Fruit fly (Drosophila melanogaster) whole organism, prepupa: Measurements from ENCODE around the gene RpL10.

Experiments
- Blimp-1 ChIP-seq: fragments of 200-800 bp; sonication (Bioruptor generic); optimal IDR thresholded peaks from 3 replicates; lab custom pipeline; 2017; ENCODE audit warnings: missing biosample characterization, missing genetic modification characterization, mild to moderate bottlenecking, moderate library complexity, missing genetic modification reagents
- CG10631 ChIP-seq: fragments of 200-800 bp; sonication (Bioruptor generic); optimal IDR thresholded peaks from 2 replicates; lab custom pipeline; 2016; ENCODE audit warnings: missing biosample characterization, missing genetic modification characterization
- CG10669 ChIP-seq: fragments of 200-800 bp; sonication (Bioruptor generic); optimal IDR thresholded peaks from 3 replicates; lab custom pipeline; 2018; ENCODE audit warnings: missing biosample characterization, mild to moderate bottlenecking, missing genetic modification characterization, moderate library complexity
- CG11294 ChIP-seq: fragments of 200-800 bp; sonication (Bioruptor generic); IDR thresholded peaks from 2 replicates; pipeline ENCODE4 v1.3.6; 2022; ENCODE audit warnings: missing biosample characterization, missing genetic modification characterization
- CG11902 ChIP-seq: fragments of 200-800 bp; sonication (Bioruptor generic); optimal IDR thresholded peaks from 3 replicates; lab custom pipeline; 2016; ENCODE audit warnings: missing biosample characterization, missing genetic modification characterization
- CG1621 ChIP-seq: fragments of 200-800 bp; sonication (Bioruptor generic); optimal IDR thresholded peaks from 3 replicates; lab custom pipeline; 2018; ENCODE audit warnings: missing biosample characterization, mild to moderate bottlenecking, missing genetic modification characterization
- CG16779 ChIP-seq: fragments of 200-800 bp; sonication (Bioruptor generic); optimal IDR thresholded peaks from 3 replicates; lab custom pipeline; 2017; ENCODE audit warnings: missing biosample characterization, mild to moderate bottlenecking, missing genetic modification characterization
- CG3032 ChIP-seq: fragments of 200-800 bp; optimal IDR thresholded peaks from 2 replicates; lab custom pipeline; 2019; ENCODE audit warnings: missing biosample characterization, mild to moderate bottlenecking, missing genetic modification characterization, moderate library complexity
- CG31627 ChIP-seq: fragments of 200-800 bp; sonication (Bioruptor generic); optimal IDR thresholded peaks from 3 replicates; lab custom pipeline; 2016; ENCODE audit warnings: missing biosample characterization, missing genetic modification characterization
- CG34406 ChIP-seq: fragments of 200-800 bp; sonication (Bioruptor generic); optimal IDR thresholded peaks from 3 replicates; lab custom pipeline; 2016; ENCODE audit warnings: missing biosample characterization, missing genetic modification characterization
- CG3919 ChIP-seq: fragments of 200-800 bp; sonication (Bioruptor generic); optimal IDR thresholded peaks from 3 replicates; lab custom pipeline; 2016; ENCODE audit warnings: missing biosample characterization, missing genetic modification characterization
- CG6276 ChIP-seq: fragments of 200-800 bp; sonication (Bioruptor generic); optimal IDR thresholded peaks from 2 replicates; lab custom pipeline; 2017; ENCODE audit warnings: missing biosample characterization, mild to moderate bottlenecking, missing genetic modification characterization
- CG6792 ChIP-seq: fragments of 200-800 bp; sonication (Bioruptor generic); optimal IDR thresholded peaks from 3 replicates; lab custom pipeline; 2016; ENCODE audit warnings: missing biosample characterization, missing genetic modification characterization
- CG6808 ChIP-seq: fragments of 200-800 bp; sonication (Bioruptor generic); optimal IDR thresholded peaks from 3 replicates; lab custom pipeline; 2017; ENCODE audit warnings: missing biosample characterization, missing genetic modification characterization, mild to moderate bottlenecking, moderate library complexity, missing genetic modification reagents
- CG6854 ChIP-seq: fragments of 200-800 bp; sonication (Bioruptor generic); optimal IDR thresholded peaks from 2 replicates; lab custom pipeline; 2017; ENCODE audit warnings: missing biosample characterization, mild to moderate bottlenecking, missing genetic modification characterization
- CG7368 ChIP-seq: fragments of 200-800 bp; sonication (Bioruptor generic); optimal IDR thresholded peaks from 3 replicates; lab custom pipeline; 2016; ENCODE audit warnings: missing biosample characterization, missing genetic modification characterization
- CG8119 ChIP-seq: fragments of 200-800 bp; sonication (Bioruptor generic); IDR thresholded peaks from 3 replicates; pipeline ENCODE4 v1.3.6; 2022; ENCODE audit warnings: missing biosample characterization, missing genetic modification characterization
- CG8319 ChIP-seq: fragments of 200-800 bp; sonication (Bioruptor generic); optimal IDR thresholded peaks from 3 replicates; lab custom pipeline; 2016; ENCODE audit warnings: missing biosample characterization, missing genetic modification characterization
- CG9139 ChIP-seq: fragments of 200-800 bp; sonication (Bioruptor generic); optimal IDR thresholded peaks from 3 replicates; lab custom pipeline; 2017; ENCODE audit warnings: missing biosample characterization, mild to moderate bottlenecking, missing genetic modification characterization
- Eip78C ChIP-seq: fragments of 200-800 bp; sonication (Bioruptor generic); peaks from one replicate; lab custom pipeline; 2016; ENCODE audit warnings: missing biosample characterization, missing genetic modification characterization
- Eip93F ChIP-seq: fragments of 200-800 bp; sonication (Bioruptor generic); optimal IDR thresholded peaks from 2 replicates; lab custom pipeline; 2016; ENCODE audit warnings: missing biosample characterization, mild to moderate bottlenecking, missing genetic modification characterization
- Ets21C ChIP-seq: fragments of 200-800 bp; sonication (Bioruptor generic); optimal IDR thresholded peaks from 3 replicates; lab custom pipeline; 2016; ENCODE audit warnings: missing biosample characterization, missing genetic modification characterization
- Ets96B ChIP-seq: fragments of 200-800 bp; optimal IDR thresholded peaks from 2 replicates; lab custom pipeline; 2019; ENCODE audit warnings: missing biosample characterization, mild to moderate bottlenecking, missing genetic modification characterization, moderate library complexity
- Hr39 ChIP-seq: fragments of 200-800 bp; sonication (Bioruptor generic); optimal IDR thresholded peaks from 2 replicates; lab custom pipeline; 2016; ENCODE audit warnings: missing biosample characterization, missing genetic modification characterization
- Hr4 ChIP-seq: fragments of 200-800 bp; sonication (Bioruptor generic); optimal IDR thresholded peaks from 3 replicates; lab custom pipeline; 2016; ENCODE audit warnings: missing biosample characterization, missing genetic modification characterization
- Met ChIP-seq: fragments of 200-800 bp; sonication (Bioruptor generic); optimal IDR thresholded peaks from 3 replicates; lab custom pipeline; 2016; ENCODE audit warnings: missing biosample characterization, missing genetic modification characterization
- OdsH ChIP-seq: fragments of 200-800 bp; sonication (Bioruptor generic); optimal IDR thresholded peaks from 3 replicates; lab custom pipeline; 2016; ENCODE audit warnings: missing biosample characterization, missing genetic modification characterization
- Smox ChIP-seq: fragments of 200-800 bp; sonication (Bioruptor generic); optimal IDR thresholded peaks from 3 replicates; lab custom pipeline; 2016; ENCODE audit warnings: missing biosample characterization, missing genetic modification characterization
- Sox102F ChIP-seq: fragments of 200-800 bp; sonication (Bioruptor generic); optimal IDR thresholded peaks from 2 replicates; lab custom pipeline; 2016; ENCODE audit warnings: missing biosample characterization, mild to moderate bottlenecking, missing genetic modification characterization
- Sox14 ChIP-seq: fragments of 200-800 bp; sonication (Bioruptor generic); optimal IDR thresholded peaks from 3 replicates; lab custom pipeline; 2016; ENCODE audit warnings: missing biosample characterization, missing genetic modification characterization
- Sox15 ChIP-seq: fragments of 200-800 bp; sonication (Bioruptor generic); optimal IDR thresholded peaks from 3 replicates; lab custom pipeline; 2016; ENCODE audit warnings: missing biosample characterization, missing genetic modification characterization
- acj6 ChIP-seq: fragments of 200-800 bp; sonication (Bioruptor generic); optimal IDR thresholded peaks from 3 replicates; lab custom pipeline; 2016; ENCODE audit warnings: missing biosample characterization, missing genetic modification characterization
- cyc ChIP-seq: fragments of 200-800 bp; sonication (Bioruptor generic); optimal IDR thresholded peaks from 3 replicates; lab custom pipeline; 2016; ENCODE audit warnings: missing biosample characterization, missing genetic modification characterization
- dsx ChIP-seq: fragments of 200-800 bp; optimal IDR thresholded peaks from 3 replicates; lab custom pipeline; 2019; ENCODE audit warnings: missing biosample characterization, mild to moderate bottlenecking, missing genetic modification characterization, moderate library complexity; ENCODE audit not compliant: poor library complexity, severe bottlenecking
- esn ChIP-seq: fragments of 200-800 bp; sonication (Bioruptor generic); optimal IDR thresholded peaks from 2 replicates; lab custom pipeline; 2016; ENCODE audit warnings: missing biosample characterization, mild to moderate bottlenecking, missing genetic modification characterization, moderate library complexity
- fd59A ChIP-seq: fragments of 200-800 bp; sonication (Bioruptor generic); optimal IDR thresholded peaks from 2 replicates; lab custom pipeline; 2017; ENCODE audit warnings: missing biosample characterization, mild to moderate bottlenecking, missing genetic modification characterization, missing genetic modification reagents
- fd85E ChIP-seq: fragments of 200-800 bp; sonication (Bioruptor generic); optimal IDR thresholded peaks from 3 replicates; lab custom pipeline; 2016; ENCODE audit warnings: missing biosample characterization, missing genetic modification characterization
- lz ChIP-seq: fragments of 200-800 bp; sonication (Bioruptor generic); optimal IDR thresholded peaks from 3 replicates; lab custom pipeline; 2016; ENCODE audit warnings: missing biosample characterization, missing genetic modification characterization
- net ChIP-seq: fragments of 200-800 bp; sonication (Bioruptor generic); optimal IDR thresholded peaks from 3 replicates; lab custom pipeline; 2016; ENCODE audit warnings: missing biosample characterization, missing genetic modification characterization
- pdm3 ChIP-seq: fragments of 200-800 bp; sonication (Bioruptor generic); optimal IDR thresholded peaks from 3 replicates; lab custom pipeline; 2016; ENCODE audit warnings: missing biosample characterization, missing genetic modification characterization
- salr ChIP-seq, 2 experiments: fragments of 200-800 bp; sonication (Bioruptor generic); optimal IDR thresholded peaks; 3 replicates each; lab custom pipeline; 2016 to 2018; ENCODE audit warnings: missing biosample characterization in 2 of 2, missing genetic modification characterization in 2 of 2, mild to moderate bottlenecking in 1 of 2
- spab ChIP-seq: fragments of 200-800 bp; sonication (Bioruptor generic); optimal IDR thresholded peaks from 2 replicates; lab custom pipeline; 2017; ENCODE audit warnings: missing biosample characterization, mild to moderate bottlenecking, missing genetic modification characterization, missing genetic modification reagents
- ss ChIP-seq, 2 experiments: fragments of 200-800 bp; sonication (Bioruptor generic); optimal IDR thresholded peaks; 2 replicates in 1 of 2; 3 replicates in 1 of 2; lab custom pipeline; 2017 to 2018; ENCODE audit warnings: mild to moderate bottlenecking in 2 of 2, missing biosample characterization in 2 of 2, missing genetic modification characterization in 2 of 2, moderate library complexity in 1 of 2
- svp ChIP-seq: fragments of 200-800 bp; sonication (Bioruptor generic); peaks from one replicate; lab custom pipeline; 2016; ENCODE audit warnings: missing biosample characterization, missing genetic modification characterization
- topi ChIP-seq: fragments of 200-800 bp; sonication (Bioruptor generic); optimal IDR thresholded peaks from 3 replicates; lab custom pipeline; 2016; ENCODE audit warnings: missing biosample characterization, missing genetic modification characterization
- vri ChIP-seq: fragments of 200-800 bp; sonication (Bioruptor generic); optimal IDR thresholded peaks from 3 replicates; lab custom pipeline; 2016; ENCODE audit warnings: missing biosample characterization, mild to moderate bottlenecking, missing genetic modification characterization

RpL10 gene

dm6 chr3L:23095277-23095676 lies at the start of gene RpL10:
TSS of gene RpL10 (minus strand) at chr3L:23095471.
- peak; percentile 45 for TF ChIP-seq Hr39 (GFP tag; lab: Kevin White, UChicago)
- peak; percentile 17 for TF ChIP-seq CG6808 (GFP tag; lab: Kevin White, UChicago)
- peak; percentile 52 for TF ChIP-seq cyc (GFP tag; lab: Kevin White, UChicago)
- TF ChIP-seq CG11902 = no peak
- TF ChIP-seq CG10631 = no peak
- peak; percentile 42 for TF ChIP-seq CG6854 (GFP tag; lab: Kevin White, UChicago)
- peak; percentile 1 for TF ChIP-seq vri (GFP tag; lab: Kevin White, UChicago)
- TF ChIP-seq CG1621 = peak; percentile 57
- peak; percentile 37 for TF ChIP-seq Sox102F (GFP tag; lab: Kevin White, UChicago)
- TF ChIP-seq pdm3 (GFP tag; lab: Kevin White, UChicago) = peak; percentile 11
- TF ChIP-seq ss (GFP tag; optimal IDR thresholded peaks at IDR 0.05; lab: Kevin White, UChicago) = peak; percentile 3 to 61
- TF ChIP-seq Met = peak; percentile 35
- TF ChIP-seq CG3919 (GFP tag; lab: Kevin White, UChicago) = peak; percentile 50
- TF ChIP-seq CG7368 = peak; percentile 7
- no peak for TF ChIP-seq CG8319 (GFP tag; lab: Kevin White, UChicago)
- TF ChIP-seq Sox14 = no peak
- TF ChIP-seq CG6792 (GFP tag; lab: Kevin White, UChicago) = no peak
- TF ChIP-seq fd59A (GFP tag; lab: Kevin White, UChicago) = peak; percentile 17
- TF ChIP-seq Smox (GFP tag; lab: Kevin White, UChicago) = peak; percentile 18
- peak; percentile 54 for TF ChIP-seq topi
- no peak for TF ChIP-seq spab (GFP tag; lab: Kevin White, UChicago)
- no peak for TF ChIP-seq CG16779 (tag; lab: Kevin White, UChicago)
- TF ChIP-seq lz = peak; percentile 22
- TF ChIP-seq CG6276 = no peak
- no peak for TF ChIP-seq salr (GFP tag; optimal IDR thresholded peaks at IDR 0.05; lab: Kevin White, UChicago)
- TF ChIP-seq Ets21C = peak; percentile 13
- TF ChIP-seq CG34406 = peak; percentile 34
- TF ChIP-seq CG10669 (GFP tag; lab: Kevin White, UChicago) = peak; percentile 27
- peak; percentile 54 for TF ChIP-seq esn (GFP tag; lab: Kevin White, UChicago)
- TF ChIP-seq OdsH (GFP tag; lab: Kevin White, UChicago) = peak; percentile 32
- TF ChIP-seq fd85E (GFP tag; lab: Kevin White, UChicago) = no peak
- TF ChIP-seq Eip78C (GFP tag; lab: Kevin White, UChicago) = peak; percentile 75
- TF ChIP-seq dsx (GFP tag; lab: Kevin White, UChicago) = peak; percentile 31
- TF ChIP-seq acj6 (GFP tag; lab: Kevin White, UChicago) = no peak
- peak; percentile 5 for TF ChIP-seq CG9139 (GFP tag; lab: Kevin White, UChicago)
- TF ChIP-seq CG31627 (GFP tag; lab: Kevin White, UChicago) = peak; percentile 53
- TF ChIP-seq net (GFP tag; lab: Kevin White, UChicago) = peak; percentile 42
- peak; percentile 14 for TF ChIP-seq Blimp-1
- TF ChIP-seq CG3032 (tag; lab: Kevin White, UChicago) = peak; percentile 36
- TF ChIP-seq Hr4 = peak; percentile 21
- TF ChIP-seq svp (GFP tag; lab: Kevin White, UChicago) = peak; percentile 63
- TF ChIP-seq CG8119 (GFP tag; lab: Robert Waterston, UW) = no peak
- no peak for TF ChIP-seq Ets96B (tag; lab: Kevin White, UChicago)
- TF ChIP-seq, all 60 proteins: peak for 30

dm6 chr3L:23125736-23126135 lies 30.5 kb upstream of the RpL10 start, which contains the start of gene CG33217:
TSS of gene CG33217 (plus strand) at chr3L:23126025.
- TF ChIP-seq Eip93F (GFP tag; lab: Kevin White, UChicago) (no peak), Ets21C (peak; percentile 2), CG11294 (GFP tag; lab: Robert Waterston, UW) (no peak), CG31627 (GFP tag; lab: Kevin White, UChicago) (peak; percentile 34), CG3032 (tag; lab: Kevin White, UChicago) (peak; percentile 25), CG9139 (GFP tag; lab: Kevin White, UChicago) (no peak), cyc (GFP tag; lab: Kevin White, UChicago) (peak; percentile 8), pdm3 (GFP tag; lab: Kevin White, UChicago) (peak; percentile 7), svp (GFP tag; lab: Kevin White, UChicago) (peak; percentile 24), OdsH (GFP tag; lab: Kevin White, UChicago) (peak; percentile 34), esn (GFP tag; lab: Kevin White, UChicago) (peak; percentile 0), spab (GFP tag; lab: Kevin White, UChicago) (no peak), CG8319 (GFP tag; lab: Kevin White, UChicago) (no peak), Sox15 (GFP tag; lab: Kevin White, UChicago) (peak; percentile 15), Hr39 (GFP tag; lab: Kevin White, UChicago) (peak; percentile 27), lz (peak; percentile 8), topi (no peak), CG1621 (no peak)
